Fruit fly (Drosophila melanogaster) whole organism, larva: Measurements from ENCODE around the gene NTPase.

Source experiments
- noc ChIP-seq: fragments of 200-800 bp; sonication (Bioruptor generic); optimal IDR thresholded peaks from 3 replicates; lab custom pipeline; 2019; ENCODE audit warnings: missing biosample characterization, mild to moderate bottlenecking, missing genetic modification characterization, moderate library complexity

The NTPase gene

DNA sequence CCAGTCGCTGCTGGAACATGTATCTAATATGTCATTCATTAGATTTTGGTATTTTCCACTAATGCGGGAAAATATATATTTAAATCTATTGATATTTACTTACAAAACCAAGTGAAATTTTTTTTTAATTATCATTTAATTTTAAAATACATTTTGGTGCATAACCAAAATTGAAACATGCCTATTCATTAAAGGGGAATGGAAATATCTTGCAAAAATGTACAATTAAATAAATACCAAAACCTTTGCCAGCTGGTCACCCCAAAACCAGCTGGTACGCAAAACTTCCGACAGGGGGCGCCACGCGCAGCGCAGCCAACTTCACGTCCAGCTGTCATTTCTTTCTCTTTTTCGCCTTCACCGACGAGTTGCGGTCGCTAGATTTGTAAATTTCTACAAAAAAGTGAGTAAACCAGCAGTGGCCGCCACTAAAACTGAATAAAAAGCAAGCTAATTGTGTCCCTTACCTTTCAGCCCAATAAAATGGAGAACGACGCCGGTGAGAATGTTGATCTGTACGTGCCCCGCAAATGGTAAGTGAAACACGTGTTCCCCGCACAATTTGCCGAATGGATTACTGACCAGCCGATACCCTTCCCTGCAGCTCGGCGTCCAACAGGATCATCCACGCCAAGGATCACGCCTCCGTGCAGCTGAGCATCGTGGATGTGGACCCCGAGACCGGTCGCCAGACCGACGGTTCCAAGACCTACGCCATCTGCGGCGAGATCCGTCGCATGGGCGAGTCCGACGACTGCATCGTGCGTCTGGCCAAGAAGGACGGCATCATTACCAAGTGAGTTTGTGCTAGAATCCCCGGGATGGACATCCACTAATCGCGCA lies 29.7 kb downstream of the NTPase start, which contains the start of the genes CG3104 and RpS21:
TSS of gene CG3104 (minus strand) at position 6 of the 843 bp plus-strand sequence.
TSS of gene RpS21 (plus strand) at position 298 of the 843 bp plus-strand sequence.
- peak; percentile 42 for TF ChIP-seq noc (tag; lab: Kevin White, UChicago)

DNA sequence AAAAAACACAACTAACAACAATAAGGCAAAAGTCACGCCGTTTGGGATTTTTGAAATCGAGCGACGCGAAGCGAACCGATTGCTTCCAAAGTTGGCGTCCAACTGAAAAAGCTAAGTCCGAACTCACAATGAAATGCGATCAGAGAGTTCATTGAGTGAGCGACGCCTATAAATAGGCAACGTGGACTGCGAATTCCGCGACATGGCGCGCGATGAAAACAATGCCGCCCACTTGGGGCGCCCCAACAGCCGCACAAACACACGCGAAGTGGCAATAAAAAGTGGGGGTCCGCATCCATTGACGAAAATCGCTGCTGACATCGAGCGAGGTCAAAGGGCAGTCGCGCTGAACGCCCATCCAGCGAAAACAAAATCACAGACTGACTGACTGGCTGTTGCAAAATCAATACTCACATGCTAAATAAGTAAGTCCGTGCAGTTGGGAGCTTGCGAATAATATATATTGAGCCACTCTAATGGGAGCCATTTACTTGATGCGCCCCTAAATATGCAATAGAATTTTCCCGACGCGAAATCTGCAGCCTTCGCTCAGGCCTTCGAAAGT lies 30.4 kb downstream of the NTPase start:
- TF ChIP-seq noc (tag; lab: Kevin White, UChicago), result no peak

DNA sequence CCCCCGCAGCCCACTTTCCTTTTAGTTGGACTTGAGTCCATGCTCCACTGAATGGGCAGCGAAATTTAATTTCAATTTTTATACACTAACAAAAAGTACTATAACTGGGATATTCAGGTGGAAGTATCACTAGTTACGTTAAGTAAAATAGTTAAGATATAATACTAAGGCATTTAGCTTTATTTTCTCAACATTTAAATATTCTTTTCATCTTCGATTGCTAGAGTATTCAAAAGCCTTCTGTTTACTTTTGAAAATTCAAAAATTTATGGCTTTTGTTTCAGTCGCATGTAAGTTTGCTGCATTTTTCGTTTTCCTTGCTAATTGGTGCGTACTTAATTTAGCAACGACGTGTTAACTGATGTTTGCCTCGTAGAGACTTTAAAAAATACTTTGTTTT lies 34.1 kb downstream of the NTPase start:
- no peak for TF ChIP-seq noc (tag; lab: Kevin White, UChicago)

DNA sequence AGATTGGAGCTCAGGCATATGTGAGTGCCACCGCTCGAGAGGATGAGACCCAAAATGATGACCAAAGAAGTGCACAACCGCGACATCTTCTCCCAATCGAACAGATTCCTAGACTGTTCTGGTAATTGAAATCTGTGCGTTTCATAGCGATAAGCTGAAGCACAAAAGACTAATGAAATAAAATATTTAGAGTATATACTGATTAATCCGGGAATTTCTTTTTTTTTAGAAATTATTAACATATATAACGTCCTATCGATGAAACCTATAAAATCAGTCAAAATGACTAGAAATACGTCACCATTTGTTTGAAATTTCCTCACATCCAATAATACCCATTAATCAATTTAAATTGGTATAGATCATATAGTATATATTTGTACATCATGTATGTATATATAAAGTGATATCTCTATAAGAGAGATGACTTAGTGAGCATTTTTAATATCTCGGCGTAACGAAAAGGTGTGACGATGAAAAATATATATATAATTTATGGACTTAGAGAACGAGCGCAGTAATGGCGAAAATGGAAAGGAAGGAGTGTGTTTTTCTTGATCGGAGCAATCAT lies 38.5 kb downstream of the NTPase start, which contains the start of the genes CG3117 and CG2983:
TSS of gene CG3117 (minus strand) at position 101 of the 571 bp plus-strand sequence.
TSS of gene CG2983 (plus strand) at position 521 of the 571 bp plus-strand sequence.
- TF ChIP-seq noc (tag; lab: Kevin White, UChicago), result no peak

DNA sequence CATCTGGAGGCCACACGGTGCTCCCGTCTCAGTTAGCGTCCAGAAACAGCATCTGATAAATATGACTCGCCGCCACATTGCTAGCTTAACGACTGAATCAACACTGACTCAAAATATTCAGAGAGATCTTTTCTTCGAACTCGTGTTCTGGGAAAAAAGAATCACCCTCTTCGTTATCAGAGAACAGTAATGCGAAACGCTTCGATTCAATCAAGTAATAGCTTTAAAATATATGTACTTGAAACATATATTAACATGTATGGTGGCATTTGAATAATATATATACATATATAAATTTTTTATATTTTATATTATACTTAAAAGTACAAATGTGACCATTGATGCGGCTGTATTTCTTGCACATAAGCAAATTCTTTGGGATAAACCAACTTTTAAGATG lies 40.0 kb downstream of the NTPase start, which contains the start of gene CG18557:
TSS of gene CG18557 (minus strand) at position 101 of the 400 bp plus-strand sequence.
- no peak for TF ChIP-seq noc (tag; lab: Kevin White, UChicago)

DNA sequence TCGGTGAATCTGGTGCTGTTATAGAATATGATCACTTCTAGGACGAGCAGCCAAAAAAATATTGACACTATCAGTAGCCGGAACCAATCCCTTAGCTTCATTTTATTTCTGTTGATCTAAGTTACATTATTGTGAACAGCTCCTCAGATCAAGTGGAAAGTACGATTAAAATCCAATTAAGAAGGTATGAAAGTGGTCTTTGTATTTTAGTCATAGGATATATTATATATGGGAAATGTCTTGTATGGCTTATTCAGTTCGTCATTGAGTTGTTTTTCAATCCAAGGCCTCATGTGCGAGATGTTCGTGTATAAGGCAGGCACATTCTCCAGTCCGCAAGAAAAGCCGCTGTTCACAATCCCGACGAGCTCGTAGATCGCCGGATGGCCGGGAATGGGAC lies 41.2 kb downstream of the NTPase start, which contains the start of gene CG18558:
TSS of gene CG18558 (minus strand) at position 101 of the 400 bp plus-strand sequence.
- no peak for TF ChIP-seq noc (tag; lab: Kevin White, UChicago)

DNA sequence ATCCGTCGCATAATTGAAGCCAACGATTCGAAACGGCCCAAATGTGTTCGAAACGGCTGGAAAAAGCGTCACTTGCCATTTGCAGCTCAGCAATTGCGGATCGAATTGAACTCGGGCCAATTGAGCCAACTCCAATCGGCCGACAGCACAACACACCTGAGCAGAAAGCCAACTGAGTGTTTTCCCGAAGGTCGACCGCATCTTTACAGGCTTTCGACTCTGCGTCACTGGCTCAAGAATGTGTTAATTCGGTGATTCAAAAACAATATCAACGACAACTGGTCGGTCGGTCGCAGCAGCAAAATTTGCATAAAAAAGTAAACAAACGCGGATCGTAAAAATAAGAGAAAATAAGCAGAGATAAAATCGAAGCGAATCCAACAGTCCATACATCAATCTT lies 45.3 kb downstream of the NTPase start:
- no peak for TF ChIP-seq noc (tag; lab: Kevin White, UChicago)

DNA sequence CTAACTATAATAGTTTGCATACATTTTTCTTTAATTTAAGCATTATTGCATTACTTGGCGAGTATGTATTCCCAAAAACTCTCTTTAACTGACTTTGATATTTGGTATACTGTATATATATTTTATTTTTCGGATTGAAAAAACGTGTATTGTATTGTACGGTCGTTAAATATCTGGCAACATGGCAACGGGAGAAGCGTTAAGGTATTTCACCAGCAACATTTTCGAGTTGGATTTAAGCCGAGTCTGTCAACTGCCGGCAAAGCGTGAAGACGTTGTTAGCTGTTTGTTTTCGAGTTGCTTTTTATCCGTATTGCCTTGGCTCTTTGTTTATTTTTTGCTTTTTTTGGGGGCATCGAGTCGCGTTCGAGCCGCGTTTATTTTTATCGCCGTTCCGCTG lies 45.8 kb downstream of the NTPase start, which contains the start of gene CG2975:
TSS of gene CG2975 (plus strand) at position 275 of the 400 bp plus-strand sequence.
- no peak for TF ChIP-seq noc (tag; lab: Kevin White, UChicago)

DNA sequence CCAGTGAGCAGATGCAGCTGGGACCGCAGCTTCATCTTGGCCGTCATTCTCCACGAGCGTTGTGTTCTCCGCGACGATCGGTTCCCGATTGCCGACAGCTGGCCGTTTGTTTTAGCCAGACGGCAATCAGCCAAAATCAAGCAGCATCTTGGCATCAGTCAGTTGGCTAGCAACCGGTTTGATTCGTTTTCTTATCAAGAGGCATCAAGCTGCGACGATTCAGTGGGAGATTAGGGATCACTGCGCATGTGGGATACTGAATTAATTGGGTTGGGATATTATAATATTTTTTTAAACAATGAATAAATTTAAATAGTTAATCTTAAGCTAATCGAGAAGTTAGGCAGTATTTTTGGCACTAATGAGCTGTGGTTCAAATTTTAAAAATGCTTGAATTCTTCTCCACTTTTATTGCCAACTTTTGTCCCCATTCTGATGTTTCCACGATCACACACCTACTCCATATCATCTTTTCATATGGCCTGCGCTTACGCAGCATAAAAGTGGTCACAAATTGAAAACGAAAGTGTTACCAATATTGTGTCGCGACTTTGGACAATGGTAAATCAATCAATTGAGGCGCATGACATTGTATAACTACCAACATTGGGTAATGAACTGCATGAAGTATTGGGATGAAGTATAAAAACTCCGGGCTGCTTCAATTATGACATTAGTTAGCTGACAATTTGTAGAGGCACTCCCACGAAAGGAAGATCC lies 47.7 kb downstream of the NTPase start, which contains the start of the genes CG3119 and Cpr23B:
TSS of gene CG3119 (minus strand) at position 92 of the 720 bp plus-strand sequence.
TSS of gene Cpr23B (plus strand) at position 670 of the 720 bp plus-strand sequence.
- TF ChIP-seq noc (tag; lab: Kevin White, UChicago), result no peak
